Worm (Caenorhabditis elegans): ENCODE measurements around the gene nipa-1.

nipa-1 gene

DNA sequence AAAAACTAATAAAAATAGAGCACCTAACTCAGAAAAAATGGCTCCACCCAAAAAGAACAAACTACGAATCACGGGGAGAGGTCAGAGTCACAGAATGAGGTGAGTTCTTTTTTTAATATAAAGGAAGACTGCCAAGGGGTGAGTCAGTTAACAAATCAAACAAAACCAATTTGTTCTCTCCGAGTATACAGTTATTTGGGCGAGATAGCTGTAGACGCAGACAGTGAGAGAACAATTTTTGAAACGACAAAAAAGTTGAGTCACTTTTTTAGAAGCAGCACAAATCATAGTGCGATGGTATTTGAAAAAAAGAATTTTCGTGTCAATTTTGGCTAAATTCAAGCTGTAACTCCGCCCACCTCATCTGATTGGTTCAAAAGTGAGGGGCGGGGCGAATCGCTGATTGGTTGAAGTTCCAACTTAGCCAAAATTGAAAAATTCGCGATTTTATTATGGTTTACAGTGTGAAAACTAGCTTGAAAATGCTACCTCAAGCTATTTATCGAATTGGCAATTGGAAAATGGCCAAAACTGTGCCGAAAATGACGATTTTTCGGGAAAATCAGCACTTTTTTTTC lies 2.6 kb downstream of the nipa-1 start:
- TF ChIP-seq nfya-1 (tag; optimal IDR thresholded peaks at IDR 0.05; ENCODE audit: insufficient read depth) (peak; percentile 81), lsy-12 (tag; optimal IDR thresholded peaks at IDR 0.05) (no peak), ztf-4 (tag; optimal IDR thresholded peaks at IDR 0.05) (no peak), nhr-28 (tag; optimal IDR thresholded peaks at IDR 0.05) (no peak), nhr-25 (tag; optimal IDR thresholded peaks at IDR 0.05) (no peak), pha-4 (tag; optimal IDR thresholded peaks at IDR 0.05) (peak; percentile 83)

- peak; percentile 71 for TF ChIP-seq pqm-1 (tag; optimal IDR thresholded peaks at IDR 0.05)
- TF ChIP-seq hmg-11 (tag; optimal IDR thresholded peaks at IDR 0.05), result no peak
- peak; percentile 50 for TF ChIP-seq jun-1 (tag; optimal IDR thresholded peaks at IDR 0.05)
- peak; percentile 23 for TF ChIP-seq pha-4 (tag; optimal IDR thresholded peaks at IDR 0.05)
- no peak for TF ChIP-seq unc-62 (GFP tag; optimal IDR thresholded peaks at IDR 0.05)
- TF ChIP-seq elt-2 (tag; optimal IDR thresholded peaks at IDR 0.05), result peak; percentile 76
These were observed 7.0 kb downstream of the nipa-1 start for ce11 chrIII:3119972-3120371.

ce11 chrIII:3116969-3117368 lies 10.0 kb downstream of the nipa-1 start:
- peak; percentile 97 for TF ChIP-seq pqm-1 (tag; optimal IDR thresholded peaks at IDR 0.05)
- peak; percentile 23 for TF ChIP-seq mdl-1 (tag; optimal IDR thresholded peaks at IDR 0.05)
- TF ChIP-seq elt-2 (tag; optimal IDR thresholded peaks at IDR 0.05), result peak; percentile 93
- TF ChIP-seq nhr-76 (tag; optimal IDR thresholded peaks at IDR 0.05), result no peak

- no peak for TF ChIP-seq eor-1 (tag; optimal IDR thresholded peaks at IDR 0.05)
- TF ChIP-seq ceh-9 (tag; optimal IDR thresholded peaks at IDR 0.05), result no peak
- TF ChIP-seq ceh-28 (tag; optimal IDR thresholded peaks at IDR 0.05), result peak; percentile 58
These were observed 14.3 kb downstream of the nipa-1 start for ce11 chrIII:3112616-3113015.

ce11 chrIII:3112001-3112400 lies 14.9 kb downstream of the nipa-1 start:
- TF ChIP-seq unc-62 (GFP tag; optimal IDR thresholded peaks at IDR 0.05) (no peak), egl-27 (tag; optimal IDR thresholded peaks at IDR 0.05) (no peak), ama-1 (optimal IDR thresholded peaks at IDR 0.05) (no peak), ztf-4 (tag; optimal IDR thresholded peaks at IDR 0.05) (no peak), fos-1 (tag; optimal IDR thresholded peaks at IDR 0.05) (no peak), ceh-28 (tag; optimal IDR thresholded peaks at IDR 0.05) (no peak), ceh-82 (tag; optimal IDR thresholded peaks at IDR 0.05) (no peak), elt-2 (tag; optimal IDR thresholded peaks at IDR 0.05) (peak; percentile 23)

DNA sequence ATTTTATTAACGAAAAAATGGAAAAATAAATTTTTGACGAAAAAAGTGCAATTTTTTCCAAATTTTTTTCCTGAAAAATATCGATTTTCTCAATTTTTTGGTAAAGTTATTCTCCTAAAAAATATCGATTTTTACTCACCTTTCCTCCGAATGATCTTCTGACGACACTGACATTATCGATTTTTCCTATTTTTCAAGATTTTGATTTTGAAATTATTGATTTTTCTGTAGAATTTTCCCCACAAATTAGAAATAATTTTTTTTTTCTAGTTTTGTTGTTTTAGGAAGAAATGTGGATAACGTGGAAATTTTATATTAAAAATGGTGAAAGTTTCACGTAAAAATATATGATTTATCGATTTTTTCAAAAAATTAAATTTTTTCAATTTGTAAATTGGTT lies 15.4 kb downstream of the nipa-1 start:
- TF ChIP-seq fos-1 (tag; optimal IDR thresholded peaks at IDR 0.05) (no peak), ceh-28 (tag; optimal IDR thresholded peaks at IDR 0.05) (peak; percentile 86)

DNA sequence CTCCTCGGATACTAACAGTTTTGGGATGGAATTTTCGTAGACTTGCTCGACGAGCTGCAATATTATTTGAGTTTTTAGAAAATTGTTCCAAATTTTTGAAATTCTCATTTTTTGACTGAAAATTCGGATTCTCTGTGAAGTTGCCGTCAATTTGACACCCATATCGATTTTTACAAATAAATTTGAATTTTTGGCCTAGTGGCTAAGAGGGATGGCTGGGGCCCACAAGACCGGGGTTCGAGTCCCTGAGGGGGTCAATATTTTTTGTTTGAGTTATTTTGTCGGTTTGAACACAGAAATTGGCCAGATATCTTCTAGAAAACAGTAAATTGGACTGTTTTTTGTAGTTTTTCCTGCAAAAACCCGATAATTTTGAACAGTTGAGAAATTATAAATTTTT lies 16.3 kb downstream of the nipa-1 start:
- TF ChIP-seq unc-62 (GFP tag; optimal IDR thresholded peaks at IDR 0.05) (no peak), nhr-25 (tag; optimal IDR thresholded peaks at IDR 0.05) (no peak), sea-2 (GFP tag; optimal IDR thresholded peaks at IDR 0.05) (no peak), lsy-12 (tag; optimal IDR thresholded peaks at IDR 0.05) (no peak), snpc-4 (tag; optimal IDR thresholded peaks at IDR 0.05) (no peak), zag-1 (tag; optimal IDR thresholded peaks at IDR 0.05) (no peak), eor-1 (tag; optimal IDR thresholded peaks at IDR 0.05) (no peak), nhr-28 (tag; optimal IDR thresholded peaks at IDR 0.05) (no peak), nfya-1 (tag; optimal IDR thresholded peaks at IDR 0.05; ENCODE audit: insufficient read depth) (no peak), nhr-23 (tag; optimal IDR thresholded peaks at IDR 0.05) (no peak), nhr-12 (tag; optimal IDR thresholded peaks at IDR 0.05) (no peak), hmg-11 (tag; optimal IDR thresholded peaks at IDR 0.05) (no peak), ceh-82 (tag; optimal IDR thresholded peaks at IDR 0.05) (no peak), tbx-2 (tag; optimal IDR thresholded peaks at IDR 0.05) (no peak), ztf-11 (tag; optimal IDR thresholded peaks at IDR 0.05) (no peak), nhr-76 (tag; optimal IDR thresholded peaks at IDR 0.05) (no peak), mdl-1 (tag; optimal IDR thresholded peaks at IDR 0.05) (no peak), unc-39 (tag; optimal IDR thresholded peaks at IDR 0.05) (no peak), nhr-237 (tag; optimal IDR thresholded peaks at IDR 0.05) (no peak)
